Worm (Caenorhabditis elegans) whole organism, late embryonic: ENCODE results near the gene srv-19.

Experiments used
- F13H6.1 ChIP-seq: sonication (generic microtip); optimal IDR thresholded peaks from 2 replicates; lab custom pipeline; 2016; ENCODE audit warnings: missing genetic modification characterization, missing compliant biosample characterization
- ama-1 ChIP-seq: fragments of 150-350 bp; optimal IDR thresholded peaks from 2 replicates; lab custom pipeline; 2014
- ceh-14 ChIP-seq: sonication (generic microtip); optimal IDR thresholded peaks from 2 replicates; lab custom pipeline; 2016; ENCODE audit warnings: missing genotype, missing genetic modification characterization, missing compliant biosample characterization
- ceh-18 ChIP-seq: sonication (generic microtip); optimal IDR thresholded peaks from 2 replicates; lab custom pipeline; 2016; ENCODE audit warnings: missing genetic modification characterization, missing compliant biosample characterization
- ceh-19 ChIP-seq: fragments of 200-800 bp; sonication (Bioruptor generic); optimal IDR thresholded peaks from 2 replicates; lab custom pipeline; 2018; ENCODE audit warnings: mild to moderate bottlenecking, missing genetic modification characterization, missing compliant biosample characterization
- ceh-31 ChIP-seq: sonication (generic microtip); optimal IDR thresholded peaks from 2 replicates; lab custom pipeline; 2016; ENCODE audit warnings: missing genetic modification characterization, missing compliant biosample characterization
- che-1 ChIP-seq: sonication (generic microtip); optimal IDR thresholded peaks from 2 replicates; lab custom pipeline; 2016; ENCODE audit warnings: mild to moderate bottlenecking, missing genetic modification characterization, missing compliant biosample characterization
- eyg-1 ChIP-seq: sonication (generic microtip); optimal IDR thresholded peaks from 2 replicates; lab custom pipeline; 2016; ENCODE audit warnings: missing genotype, missing genetic modification characterization, missing compliant biosample characterization
- hlh-13 ChIP-seq: fragments of 200-800 bp; sonication (Bioruptor generic); optimal IDR thresholded peaks from 2 replicates; lab custom pipeline; 2018; ENCODE audit warnings: mild to moderate bottlenecking, missing genetic modification characterization, missing compliant biosample characterization
- hlh-30 ChIP-seq: sonication (generic microtip); optimal IDR thresholded peaks from 2 replicates; lab custom pipeline; 2017; ENCODE audit warnings: antibody characterized with exemption, missing genetic modification characterization, missing compliant biosample characterization; ENCODE audit not compliant: insufficient read depth
- lim-6 ChIP-seq: sonication (generic microtip); optimal IDR thresholded peaks from 2 replicates; lab custom pipeline; 2016; ENCODE audit warnings: missing genetic modification characterization, missing compliant biosample characterization
- lin-11 ChIP-seq: fragments of 200-800 bp; sonication (Bioruptor generic); optimal IDR thresholded peaks from 2 replicates; lab custom pipeline; 2018; ENCODE audit warnings: mild to moderate bottlenecking, missing genetic modification characterization, missing compliant biosample characterization
- npax-4 ChIP-seq: sonication (generic microtip); optimal IDR thresholded peaks from 2 replicates; lab custom pipeline; 2016; ENCODE audit warnings: missing genetic modification characterization, missing compliant biosample characterization
- pax-1 ChIP-seq: fragments of 150-350 bp; optimal IDR thresholded peaks from 2 replicates; lab custom pipeline; 2014; ENCODE audit warnings: missing biosample characterization, missing genetic modification characterization
- pqm-1 ChIP-seq: sonication (generic microtip); optimal IDR thresholded peaks from 2 replicates; lab custom pipeline; 2016; ENCODE audit warnings: missing genetic modification characterization, missing compliant biosample characterization
- rnt-1 ChIP-seq: sonication (generic microtip); optimal IDR thresholded peaks from 2 replicates; lab custom pipeline; 2016; ENCODE audit warnings: missing genetic modification characterization, missing compliant biosample characterization
- sox-4 ChIP-seq: sonication (generic microtip); optimal IDR thresholded peaks from 2 replicates; lab custom pipeline; 2017; ENCODE audit warnings: mild to moderate bottlenecking, missing genetic modification characterization, inconsistent platforms, missing compliant biosample characterization
- tbx-2 ChIP-seq: sonication (generic microtip); optimal IDR thresholded peaks from 2 replicates; lab custom pipeline; 2016; ENCODE audit warnings: missing genetic modification characterization, missing compliant biosample characterization
- tbx-7 ChIP-seq: sonication (generic microtip); optimal IDR thresholded peaks from 2 replicates; lab custom pipeline; 2016; ENCODE audit warnings: missing genotype, missing genetic modification characterization, missing compliant biosample characterization
- ttx-3 ChIP-seq: sonication (generic microtip); optimal IDR thresholded peaks from 2 replicates; lab custom pipeline; 2016; ENCODE audit warnings: missing genetic modification reagents, missing genetic modification characterization, missing compliant biosample characterization
- unc-3 ChIP-seq, 2 experiments: fragments of 200-800 bp in 1 of 2; sonication (Bioruptor generic) in 1 of 2; sonication (generic microtip) in 1 of 2; conservative IDR thresholded peaks in 1 of 2; optimal IDR thresholded peaks in 1 of 2; 2 replicates each; pipeline versions ENCODE4 v1.3.6 to Lab custom; 2016 to 2022; ENCODE audit warnings: missing compliant biosample characterization in 2 of 2, missing genetic modification characterization in 2 of 2, missing genetic modification reagents in 1 of 2
- unc-42 ChIP-seq: sonication (generic microtip); optimal IDR thresholded peaks from 2 replicates; lab custom pipeline; 2016; ENCODE audit warnings: missing genotype, missing genetic modification characterization, missing compliant biosample characterization
- ztf-16 ChIP-seq: sonication (generic microtip); optimal IDR thresholded peaks from 2 replicates; lab custom pipeline; 2017; ENCODE audit warnings: missing genetic modification characterization, missing compliant biosample characterization

The srv-19 gene

ce11 chrIV:5832801-5833200, 40.9 kb downstream of the srv-19 start:
- TF ChIP-seq rnt-1 (no peak), pax-1 (tag; lab: Kevin White, UChicago) (no peak), pqm-1 (tag; lab: Kevin White, UChicago) (no peak), ceh-14 (tag; lab: Kevin White, UChicago) (no peak), ztf-16 (tag; lab: Kevin White, UChicago) (no peak), tbx-7 (tag; lab: Kevin White, UChicago) (no peak), F13H6.1 (tag; lab: Kevin White, UChicago) (no peak), che-1 (tag; lab: Kevin White, UChicago) (no peak), unc-42 (tag; lab: Kevin White, UChicago) (no peak), lim-6 (no peak), hlh-13 (GFP tag; lab: Kevin White, UChicago) (no peak), unc-3 (GFP tag; conservative IDR thresholded peaks at IDR 0.05; lab: Robert Waterston, UW) (no peak), unc-3 (tag; optimal IDR thresholded peaks at IDR 0.05; lab: Kevin White, UChicago) (no peak), ceh-31 (tag; lab: Kevin White, UChicago) (no peak), hlh-30 (tag; lab: Kevin White, UChicago) (no peak)
- TF ChIP-seq, all 69 proteins: peak for 0

- no peak for TF ChIP-seq ama-1 (lab: Kevin White, UChicago)
- no peak for TF ChIP-seq lin-11 (tag; lab: Kevin White, UChicago)
- no peak for TF ChIP-seq tbx-2 (tag; lab: Kevin White, UChicago)
- TF ChIP-seq, all 69 proteins: peak for 0
These were observed 49.2 kb downstream of the srv-19 start, which contains the start of gene egal-1 for ce11 chrIV:5824493-5824892. egal-1 (plus strand) TSS chrIV:5824793.

- TF ChIP-seq unc-42 (tag; lab: Kevin White, UChicago) (peak; percentile 66), ceh-14 (tag; lab: Kevin White, UChicago) (no peak), ttx-3 (no peak), hlh-30 (tag; lab: Kevin White, UChicago) (peak; percentile 11), ceh-31 (tag; lab: Kevin White, UChicago) (no peak), eyg-1 (tag; lab: Kevin White, UChicago) (no peak), npax-4 (tag; lab: Kevin White, UChicago) (no peak), ztf-16 (tag; lab: Kevin White, UChicago) (no peak), ceh-18 (tag; lab: Kevin White, UChicago) (peak; percentile 4), F13H6.1 (tag; lab: Kevin White, UChicago) (no peak), ceh-19 (GFP tag; lab: Kevin White, UChicago) (no peak), sox-4 (tag; lab: Kevin White, UChicago) (no peak), che-1 (tag; lab: Kevin White, UChicago) (no peak)
These were observed 51.7 kb downstream of the srv-19 start for ce11 chrIV:5821997-5822396.
